Worm (Caenorhabditis elegans) whole organism, midembryonic: ENCODE data around the gene cutl-3.

ENCODE experiments used
- T22C8.4 ChIP-seq: fragments of 200-800 bp; sonication (Bioruptor generic); IDR thresholded peaks from 2 replicates; pipeline ENCODE4 v1.3.6; 2022; ENCODE audit warnings: missing genetic modification characterization, missing compliant biosample characterization
- cog-1 ChIP-seq: sonication (generic microtip); optimal IDR thresholded peaks from 2 replicates; lab custom pipeline; 2016; ENCODE audit warnings: missing genetic modification characterization, missing compliant biosample characterization
- flt-1 ChIP-seq: fragments of 200-800 bp; sonication (Bioruptor generic); IDR thresholded peaks from 2 replicates; pipeline ENCODE4 v1.3.6; 2022; ENCODE audit warnings: missing genetic modification characterization, missing compliant biosample characterization
- klf-2 ChIP-seq: fragments of 200-800 bp; sonication (Bioruptor generic); conservative IDR thresholded peaks from 2 replicates; pipeline ENCODE4 v1.3.6; 2022; ENCODE audit warnings: missing genetic modification reagents, missing genetic modification characterization, missing compliant biosample characterization
- med-1 ChIP-seq: sonication (generic microtip); optimal IDR thresholded peaks from 2 replicates; lab custom pipeline; 2017; ENCODE audit warnings: missing genetic modification characterization, mild to moderate bottlenecking, missing compliant biosample characterization, antibody characterized with exemption, missing genetic modification reagents; ENCODE audit not compliant: insufficient read depth
- ref-1 ChIP-seq: fragments of 200-800 bp; sonication (Bioruptor generic); conservative IDR thresholded peaks from 2 replicates; pipeline ENCODE4 v1.3.6; 2022; ENCODE audit warnings: missing genetic modification reagents, missing genetic modification characterization, missing compliant biosample characterization
- tab-1 ChIP-seq: fragments of 200-800 bp; sonication (Bioruptor generic); IDR thresholded peaks from 2 replicates; pipeline ENCODE4 v1.3.6; 2022; ENCODE audit warnings: missing genetic modification characterization, missing compliant biosample characterization
- ztf-23 ChIP-seq: fragments of 200-800 bp; sonication (Bioruptor generic); IDR thresholded peaks from 2 replicates; pipeline ENCODE4 v1.3.6; 2022; ENCODE audit warnings: missing genetic modification reagents, missing genetic modification characterization, missing compliant biosample characterization
- ztf-29 ChIP-seq: fragments of 200-800 bp; sonication (Bioruptor generic); IDR thresholded peaks from 2 replicates; pipeline ENCODE4 v1.3.6; 2022; ENCODE audit warnings: missing genetic modification reagents, missing genetic modification characterization, missing compliant biosample characterization

- no peak for TF ChIP-seq T22C8.4
- 0 out of 2 replicates have a peak, but pooled peaks have one; percentile 12 for TF ChIP-seq ztf-29 (GFP tag; lab: Robert Waterston, UW)
- no peak for TF ChIP-seq ztf-23
- no peak for TF ChIP-seq flt-1 (GFP tag; lab: Robert Waterston, UW)
- TF ChIP-seq klf-2 (GFP tag; lab: Robert Waterston, UW) = no peak
- no peak for TF ChIP-seq med-1 (GFP tag; lab: Kevin White, UChicago)
- no peak for TF ChIP-seq ref-1 (GFP tag; lab: Robert Waterston, UW)
- no peak for TF ChIP-seq tab-1 (GFP tag; lab: Robert Waterston, UW)
- TF ChIP-seq cog-1 (tag; lab: Kevin White, UChicago) = no peak
Observed at ce11 chrX:14946464-14947354, 52.3 kb downstream of the cutl-3 start.
